Worm (Caenorhabditis elegans) whole organism, mixed stage, embryonic: ENCODE measurements around the gene Y54G2A.41.
"Not testable (repeated sequence)": the region's sequence is repeated elsewhere in the genome, so short reads cannot be mapped to it uniquely, and the experiment has no call there.

Experiments used
- M03D4.4 ChIP-seq: sonication (generic microtip); optimal IDR thresholded peaks from 2 replicates; lab custom pipeline; 2017; ENCODE audit warnings: mild to moderate bottlenecking, missing genetic modification characterization, missing compliant biosample characterization
- bed-3 ChIP-seq: fragments of 200-800 bp; sonication (Bioruptor generic); optimal IDR thresholded peaks from 3 replicates; lab custom pipeline; 2018; ENCODE audit warnings: mild to moderate bottlenecking, missing genetic modification characterization, moderate library complexity, missing compliant biosample characterization
- blmp-1 ChIP-seq: fragments of 150-350 bp; optimal IDR thresholded peaks from 2 replicates; lab custom pipeline; 2014; ENCODE audit warnings: missing biosample characterization, missing genetic modification characterization
- ceh-39 ChIP-seq: fragments of 150-350 bp; optimal IDR thresholded peaks from 2 replicates; lab custom pipeline; 2014; ENCODE audit warnings: missing biosample characterization, missing genetic modification characterization
- ceh-43 ChIP-seq: fragments of 200-800 bp; sonication (Bioruptor generic); optimal IDR thresholded peaks from 2 replicates; lab custom pipeline; 2018; ENCODE audit warnings: mild to moderate bottlenecking, missing genetic modification characterization, moderate library complexity, missing compliant biosample characterization
- ceh-83 ChIP-seq: fragments of 200-800 bp; sonication (Bioruptor generic); optimal IDR thresholded peaks from 2 replicates; lab custom pipeline; 2018; ENCODE audit warnings: mild to moderate bottlenecking, missing genetic modification characterization, missing compliant biosample characterization
- ces-1 ChIP-seq: fragments of 150-350 bp; optimal IDR thresholded peaks from 2 replicates; lab custom pipeline; 2014; ENCODE audit warnings: missing biosample characterization, missing genetic modification reagents, missing genetic modification characterization
- cnd-1 ChIP-seq: fragments of 200-800 bp; sonication (Bioruptor generic); optimal IDR thresholded peaks from 2 replicates; lab custom pipeline; 2018; ENCODE audit warnings: mild to moderate bottlenecking, missing genetic modification characterization, missing compliant biosample characterization
- drap-1 ChIP-seq: fragments of 200-800 bp; sonication (Bioruptor generic); optimal IDR thresholded peaks from 3 replicates; lab custom pipeline; 2018; ENCODE audit warnings: mild to moderate bottlenecking, missing genetic modification characterization, missing compliant biosample characterization
- elt-1 ChIP-seq: sonication (generic microtip); optimal IDR thresholded peaks from 2 replicates; lab custom pipeline; 2017; ENCODE audit warnings: missing genetic modification characterization, mild to moderate bottlenecking, missing compliant biosample characterization, antibody characterized with exemption, moderate library complexity, borderline replicate concordance; ENCODE audit not compliant: insufficient read depth
- elt-3 ChIP-seq: fragments of 150-350 bp; optimal IDR thresholded peaks from 2 replicates; lab custom pipeline; 2014; ENCODE audit warnings: missing biosample characterization, missing genetic modification characterization
- flh-1 ChIP-seq: fragments of 200-800 bp; sonication (Bioruptor generic); optimal IDR thresholded peaks from 2 replicates; lab custom pipeline; 2018; ENCODE audit warnings: mild to moderate bottlenecking, missing genetic modification characterization, moderate library complexity, missing compliant biosample characterization
- ham-2 ChIP-seq: fragments of 200-800 bp; sonication (Bioruptor generic); optimal IDR thresholded peaks from 2 replicates; lab custom pipeline; 2018; ENCODE audit warnings: mild to moderate bottlenecking, missing genetic modification characterization, missing compliant biosample characterization
- hlh-1 ChIP-seq: fragments of 150-350 bp; optimal IDR thresholded peaks from 2 replicates; lab custom pipeline; 2014; ENCODE audit warnings: missing biosample characterization, missing genetic modification reagents, missing genetic modification characterization
- lin-13 ChIP-seq: fragments of 150-350 bp; optimal IDR thresholded peaks from 2 replicates; lab custom pipeline; 2014; ENCODE audit warnings: missing biosample characterization, missing genetic modification characterization
- lin-32 ChIP-seq: fragments of 200-800 bp; sonication (Bioruptor generic); optimal IDR thresholded peaks from 2 replicates; lab custom pipeline; 2018; ENCODE audit warnings: mild to moderate bottlenecking, missing genetic modification characterization, missing compliant biosample characterization
- lsy-2 ChIP-seq: fragments of 150-350 bp; optimal IDR thresholded peaks from 2 replicates; lab custom pipeline; 2014; ENCODE audit warnings: missing biosample characterization, missing genetic modification characterization
- mab-5 ChIP-seq: fragments of 150-350 bp; optimal IDR thresholded peaks from 2 replicates; lab custom pipeline; 2014; ENCODE audit warnings: missing biosample characterization, missing genetic modification characterization
- mep-1 ChIP-seq: fragments of 150-350 bp; optimal IDR thresholded peaks from 2 replicates; lab custom pipeline; 2017; ENCODE audit warnings: missing biosample characterization, missing genetic modification reagents, missing genetic modification characterization, inconsistent platforms
- mls-2 ChIP-seq: sonication (generic microtip); optimal IDR thresholded peaks from 2 replicates; lab custom pipeline; 2016; ENCODE audit warnings: mild to moderate bottlenecking, missing genetic modification characterization, moderate library complexity, missing compliant biosample characterization
- nhr-12 ChIP-seq: fragments of 150-350 bp; optimal IDR thresholded peaks from 2 replicates; lab custom pipeline; 2014; ENCODE audit warnings: missing biosample characterization, missing genetic modification characterization
- nhr-2 ChIP-seq: fragments of 150-350 bp; optimal IDR thresholded peaks from 2 replicates; lab custom pipeline; 2014; ENCODE audit warnings: missing biosample characterization, missing genetic modification characterization
- nhr-237 ChIP-seq: fragments of 150-350 bp; optimal IDR thresholded peaks from 2 replicates; lab custom pipeline; 2014; ENCODE audit warnings: missing biosample characterization, missing genetic modification characterization
- nhr-28 ChIP-seq: fragments of 150-350 bp; optimal IDR thresholded peaks from 2 replicates; lab custom pipeline; 2014; ENCODE audit warnings: missing biosample characterization, missing genetic modification characterization
- nhr-76 ChIP-seq: sonication (generic microtip); optimal IDR thresholded peaks from 2 replicates; lab custom pipeline; 2017; ENCODE audit warnings: missing biosample characterization, missing genetic modification characterization
- pha-4 ChIP-seq: fragments of 150-350 bp; optimal IDR thresholded peaks from 2 replicates; lab custom pipeline; 2018; ENCODE audit warnings: missing biosample characterization, missing genetic modification reagents, missing genetic modification characterization
- sem-2 ChIP-seq: fragments of 200-800 bp; sonication (Bioruptor generic); optimal IDR thresholded peaks from 2 replicates; lab custom pipeline; 2018; ENCODE audit warnings: mild to moderate bottlenecking, missing genetic modification characterization, missing compliant biosample characterization
- snpc-4 ChIP-seq: fragments of 150-350 bp; optimal IDR thresholded peaks from 2 replicates; lab custom pipeline; 2014; ENCODE audit warnings: missing biosample characterization, missing genetic modification characterization
- sptf-1 ChIP-seq: sonication (generic microtip); optimal IDR thresholded peaks from 2 replicates; lab custom pipeline; 2017; ENCODE audit warnings: mild to moderate bottlenecking, missing genetic modification characterization, moderate library complexity, missing compliant biosample characterization
- tbx-8 ChIP-seq: fragments of 200-800 bp; sonication (Bioruptor generic); optimal IDR thresholded peaks from 2 replicates; lab custom pipeline; 2018; ENCODE audit warnings: mild to moderate bottlenecking, missing genetic modification characterization, moderate library complexity, missing compliant biosample characterization
- unc-120 ChIP-seq: sonication (generic microtip); optimal IDR thresholded peaks from 2 replicates; lab custom pipeline; 2017; ENCODE audit warnings: missing genetic modification characterization, missing compliant biosample characterization; ENCODE audit not compliant: poor library complexity, severe bottlenecking
- unc-39 ChIP-seq: fragments of 150-350 bp; optimal IDR thresholded peaks from 2 replicates; lab custom pipeline; 2014; ENCODE audit warnings: missing biosample characterization, missing genetic modification characterization
- unc-62 ChIP-seq: fragments of 150-350 bp; optimal IDR thresholded peaks from 2 replicates; lab custom pipeline; 2014; ENCODE audit warnings: missing biosample characterization, missing genetic modification reagents, missing genetic modification characterization
- zip-8 ChIP-seq: fragments of 150-350 bp; optimal IDR thresholded peaks from 2 replicates; lab custom pipeline; 2014; ENCODE audit warnings: missing biosample characterization, missing genetic modification characterization
- ztf-11 ChIP-seq: fragments of 150-350 bp; optimal IDR thresholded peaks from 2 replicates; lab custom pipeline; 2014; ENCODE audit warnings: missing biosample characterization, missing genetic modification characterization

Y54G2A.41 gene

ce11 chrIV:2799890-2800289, 48.2 kb downstream of the Y54G2A.41 start:
- TF ChIP-seq bed-3 (GFP tag; lab: Kevin White, UChicago), result no peak

ce11 chrIV:2801004-2801403, 49.3 kb downstream of the Y54G2A.41 start:
- TF ChIP-seq lin-32 (GFP tag; lab: Kevin White, UChicago) (no peak), nhr-28 (tag; lab: Kevin White, UChicago) (no peak), drap-1 (GFP tag; lab: Kevin White, UChicago) (peak; percentile 18), pha-4 (tag; lab: Kevin White, UChicago) (no peak), ztf-11 (no peak), blmp-1 (tag; lab: Kevin White, UChicago) (no peak), cnd-1 (peak; percentile 33), mab-5 (tag; lab: Kevin White, UChicago) (no peak), nhr-76 (no peak), bed-3 (GFP tag; lab: Kevin White, UChicago) (peak; percentile 13), ham-2 (GFP tag; lab: Kevin White, UChicago) (no peak), ceh-83 (GFP tag; lab: Kevin White, UChicago) (peak; percentile 38), mls-2 (tag; lab: Kevin White, UChicago) (no peak), ceh-39 (no peak), unc-62 (GFP tag; lab: Kevin White, UChicago) (no peak), unc-120 (tag; lab: Kevin White, UChicago) (peak; percentile 24), flh-1 (GFP tag; lab: Kevin White, UChicago) (no peak), ceh-43 (GFP tag; lab: Kevin White, UChicago) (no peak), ces-1 (GFP tag; lab: Kevin White, UChicago) (no peak), sptf-1 (tag; lab: Kevin White, UChicago) (peak; percentile 29)
- TF ChIP-seq, all 35 proteins: peak for 6

ce11 chrIV:2801558-2801957, 49.9 kb downstream of the Y54G2A.41 start, which contains the start of gene Y54G2A.44:
Y54G2A.44 (plus strand) TSS chrIV:2801858.
- TF ChIP-seq lsy-2 (tag; lab: Kevin White, UChicago); elt-3 (tag; lab: Kevin White, UChicago); nhr-237: not testable (repeated sequence)

ce11 chrIV:2802193-2802592, 50.5 kb downstream of the Y54G2A.41 start:
- TF ChIP-seq lin-13 (no peak), mls-2 (tag; lab: Kevin White, UChicago) (peak; percentile 28), M03D4.4 (tag; lab: Kevin White, UChicago) (peak; percentile 56), mep-1 (tag; lab: Kevin White, UChicago) (no peak), nhr-2 (tag; lab: Kevin White, UChicago) (no peak), ham-2 (GFP tag; lab: Kevin White, UChicago) (no peak), lsy-2 (tag; lab: Kevin White, UChicago) (no peak), unc-120 (tag; lab: Kevin White, UChicago) (peak; percentile 25), blmp-1 (tag; lab: Kevin White, UChicago) (no peak), pha-4 (tag; lab: Kevin White, UChicago) (no peak), drap-1 (GFP tag; lab: Kevin White, UChicago) (no peak), mab-5 (tag; lab: Kevin White, UChicago) (no peak), nhr-12 (no peak), tbx-8 (peak; percentile 5), elt-3 (tag; lab: Kevin White, UChicago) (no peak), zip-8 (tag; lab: Kevin White, UChicago) (no peak), nhr-237 (no peak), unc-62 (GFP tag; lab: Kevin White, UChicago) (no peak), sem-2 (GFP tag; lab: Kevin White, UChicago) (peak; percentile 39), lin-32 (GFP tag; lab: Kevin White, UChicago) (peak; percentile 14), sptf-1 (tag; lab: Kevin White, UChicago) (peak; percentile 51), flh-1 (GFP tag; lab: Kevin White, UChicago) (no peak), ceh-83 (GFP tag; lab: Kevin White, UChicago) (peak; percentile 63), ceh-43 (GFP tag; lab: Kevin White, UChicago) (peak; percentile 23), elt-1 (tag; lab: Kevin White, UChicago) (no peak), hlh-1 (tag; lab: Kevin White, UChicago) (no peak), ceh-39 (no peak), unc-39 (no peak), nhr-76 (no peak), bed-3 (GFP tag; lab: Kevin White, UChicago) (no peak), snpc-4 (tag; lab: Kevin White, UChicago) (no peak), ces-1 (GFP tag; lab: Kevin White, UChicago) (no peak), ztf-11 (no peak), cnd-1 (peak; percentile 42), nhr-28 (tag; lab: Kevin White, UChicago) (no peak)
- TF ChIP-seq, all 35 proteins: peak for 10
